Fruit fly (Drosophila melanogaster) whole organism, embryonic: ENCODE data around the gene Ire1.

Source experiments
- Bgb ChIP-seq: fragments of 200-800 bp; sonication (Bioruptor generic); IDR thresholded peaks from 2 replicates; pipeline ENCODE4 v1.3.6; 2022; ENCODE audit warnings: missing biosample characterization, missing genetic modification characterization; ENCODE audit not compliant: partially characterized antibody
- CG10267 ChIP-seq: fragments of 200-800 bp; sonication (Bioruptor generic); optimal IDR thresholded peaks from 2 replicates; lab custom pipeline; 2018; ENCODE audit warnings: missing biosample characterization, mild to moderate bottlenecking, missing genetic modification characterization, moderate library complexity
- CG12071 ChIP-seq: fragments of 200-800 bp; sonication (Bioruptor generic); optimal IDR thresholded peaks from 3 replicates; lab custom pipeline; 2018; ENCODE audit warnings: missing biosample characterization, mild to moderate bottlenecking, missing genetic modification characterization
- CG13287 ChIP-seq: fragments of 200-800 bp; sonication (Bioruptor generic); IDR thresholded peaks from 2 replicates; pipeline ENCODE4 v1.3.6; 2022; ENCODE audit warnings: missing biosample characterization, missing genetic modification characterization; ENCODE audit not compliant: partially characterized antibody
- CG13894 ChIP-seq: fragments of 200-800 bp; sonication (Bioruptor generic); optimal IDR thresholded peaks from 3 replicates; lab custom pipeline; 2018; ENCODE audit warnings: missing biosample characterization, mild to moderate bottlenecking, missing genetic modification characterization, moderate library complexity
- CG14014 ChIP-seq: fragments of 200-800 bp; sonication (Bioruptor generic); IDR thresholded peaks from 2 replicates; pipeline ENCODE4 v1.3.6; 2022; ENCODE audit warnings: missing biosample characterization, missing genetic modification characterization
- CG15011 ChIP-seq: fragments of 200-800 bp; sonication (Bioruptor generic); optimal IDR thresholded peaks from 3 replicates; lab custom pipeline; 2018; ENCODE audit warnings: missing biosample characterization, mild to moderate bottlenecking, missing genetic modification characterization
- CG17912 ChIP-seq: fragments of 200-800 bp; sonication (Bioruptor generic); optimal IDR thresholded peaks from 2 replicates; lab custom pipeline; 2018; ENCODE audit warnings: missing biosample characterization, mild to moderate bottlenecking, missing genetic modification characterization
- CG33213 ChIP-seq: fragments of 200-800 bp; sonication (Bioruptor generic); optimal IDR thresholded peaks from 3 replicates; lab custom pipeline; 2016; ENCODE audit warnings: missing biosample characterization, missing genetic modification characterization
- CG34224 ChIP-seq: fragments of 200-800 bp; sonication (Bioruptor generic); IDR thresholded peaks from 3 replicates; pipeline ENCODE4 v1.3.6; 2022; ENCODE audit warnings: missing biosample characterization, missing genetic modification characterization; ENCODE audit not compliant: partially characterized antibody
- CG34376 ChIP-seq: fragments of 200-800 bp; sonication (Bioruptor generic); optimal IDR thresholded peaks from 2 replicates; lab custom pipeline; 2018; ENCODE audit warnings: missing biosample characterization, mild to moderate bottlenecking, missing genetic modification characterization
- CG4282 ChIP-seq: fragments of 200-800 bp; sonication (Bioruptor generic); optimal IDR thresholded peaks from 2 replicates; lab custom pipeline; 2016; ENCODE audit warnings: missing biosample characterization, missing genetic modification characterization
- CG4404 ChIP-seq: fragments of 200-800 bp; sonication (Bioruptor generic); IDR thresholded peaks from 2 replicates; pipeline ENCODE4 v1.3.6; 2022; ENCODE audit warnings: missing biosample characterization, missing genetic modification characterization
- CG4730 ChIP-seq: fragments of 200-800 bp; sonication (Bioruptor generic); IDR thresholded peaks from 2 replicates; pipeline ENCODE4 v1.3.6; 2022; ENCODE audit warnings: missing biosample characterization, missing genetic modification characterization
- CG5953 ChIP-seq: fragments of 200-800 bp; sonication (Bioruptor generic); IDR thresholded peaks from 2 replicates; pipeline ENCODE4 v1.3.6; 2022; ENCODE audit warnings: missing biosample characterization, missing genetic modification characterization
- CG6683 ChIP-seq: fragments of 200-800 bp; sonication (Bioruptor generic); optimal IDR thresholded peaks from 2 replicates; lab custom pipeline; 2017; ENCODE audit warnings: missing biosample characterization, mild to moderate bottlenecking, missing genetic modification characterization, missing genetic modification reagents
- CG7928 ChIP-seq: fragments of 200-800 bp; sonication (Bioruptor generic); optimal IDR thresholded peaks from 2 replicates; lab custom pipeline; 2017; ENCODE audit warnings: missing biosample characterization, mild to moderate bottlenecking, missing genetic modification characterization
- CG8089 ChIP-seq: fragments of 200-800 bp; sonication (Bioruptor generic); optimal IDR thresholded peaks from 3 replicates; lab custom pipeline; 2016; ENCODE audit warnings: missing biosample characterization, missing genetic modification characterization
- CHES-1-like ChIP-seq: fragments of 200-800 bp; sonication (Bioruptor generic); optimal IDR thresholded peaks from 2 replicates; lab custom pipeline; 2016; ENCODE audit warnings: missing biosample characterization, missing genetic modification characterization
- Ets65A ChIP-seq: fragments of 200-800 bp; sonication (Bioruptor generic); peaks from one replicate; lab custom pipeline; 2016; ENCODE audit warnings: missing biosample characterization, missing genetic modification characterization
- Hr39 ChIP-seq: fragments of >200 bp; optimal IDR thresholded peaks from 2 replicates; lab custom pipeline; 2017
- Hsf ChIP-seq: fragments of 200-800 bp; sonication (Bioruptor generic); optimal IDR thresholded peaks from 3 replicates; lab custom pipeline; 2016; ENCODE audit warnings: missing biosample characterization, missing genetic modification characterization
- Lim3 ChIP-seq: fragments of 200-800 bp; sonication (Bioruptor generic); IDR thresholded peaks from 2 replicates; pipeline ENCODE4 v1.3.6; 2022; ENCODE audit warnings: missing biosample characterization, missing genetic modification characterization
- NK7.1 ChIP-seq: fragments of 200-800 bp; sonication (Bioruptor generic); optimal IDR thresholded peaks from 3 replicates; lab custom pipeline; 2016; ENCODE audit warnings: missing biosample characterization, missing genetic modification characterization
- Nf-YB ChIP-seq: fragments of 200-800 bp; sonication (Bioruptor generic); optimal IDR thresholded peaks from 3 replicates; lab custom pipeline; 2019; ENCODE audit warnings: missing biosample characterization, mild to moderate bottlenecking, missing genetic modification characterization, moderate library complexity
- Nf-YC ChIP-seq: fragments of 200-800 bp; optimal IDR thresholded peaks from 3 replicates; lab custom pipeline; 2019; ENCODE audit warnings: missing biosample characterization, mild to moderate bottlenecking, missing genetic modification characterization, moderate library complexity
- Six4 ChIP-seq: fragments of 200-800 bp; sonication (Bioruptor generic); optimal IDR thresholded peaks from 2 replicates; lab custom pipeline; 2016; ENCODE audit warnings: missing biosample characterization, missing genetic modification characterization
- Spps ChIP-seq: fragments of 200-800 bp; sonication (Bioruptor generic); optimal IDR thresholded peaks from 2 replicates; lab custom pipeline; 2018; ENCODE audit warnings: missing biosample characterization, mild to moderate bottlenecking, missing genetic modification characterization
- Sry-δ ChIP-seq: fragments of 200-800 bp; sonication (Bioruptor generic); optimal IDR thresholded peaks from 2 replicates; lab custom pipeline; 2016; ENCODE audit warnings: missing biosample characterization, missing genetic modification characterization
- bbx ChIP-seq: fragments of 200-800 bp; sonication (Bioruptor generic); IDR thresholded peaks from 2 replicates; pipeline ENCODE4 v1.3.6; 2022; ENCODE audit warnings: missing biosample characterization, missing genetic modification characterization; ENCODE audit not compliant: partially characterized antibody
- bsh ChIP-seq, 2 experiments: fragments of 200-800 bp; sonication (Bioruptor generic); optimal IDR thresholded peaks; 2 replicates each; lab custom pipeline; 2017 to 2018; ENCODE audit warnings: mild to moderate bottlenecking in 2 of 2, missing biosample characterization in 2 of 2, missing genetic modification characterization in 2 of 2, moderate library complexity in 1 of 2
- chn ChIP-seq: fragments of 200-800 bp; sonication (Bioruptor generic); optimal IDR thresholded peaks from 2 replicates; lab custom pipeline; 2016; ENCODE audit warnings: missing biosample characterization, missing genetic modification characterization
- corto ChIP-seq: fragments of 200-800 bp; sonication (Bioruptor generic); optimal IDR thresholded peaks from 2 replicates; lab custom pipeline; 2016; ENCODE audit warnings: missing biosample characterization, mild to moderate bottlenecking, missing genetic modification characterization, moderate library complexity
- dati ChIP-seq: fragments of 200-800 bp; sonication (Bioruptor generic); IDR thresholded peaks from 2 replicates; pipeline ENCODE4 v1.3.6; 2022; ENCODE audit warnings: missing biosample characterization, missing genetic modification characterization
- dmrt99B ChIP-seq: fragments of 200-800 bp; sonication (Bioruptor generic); optimal IDR thresholded peaks from 2 replicates; lab custom pipeline; 2018; ENCODE audit warnings: missing biosample characterization, mild to moderate bottlenecking, missing genetic modification characterization, moderate library complexity
- fru ChIP-seq: fragments of >200 bp; optimal IDR thresholded peaks from 2 replicates; lab custom pipeline; 2017
- gsb ChIP-seq: fragments of 200-800 bp; sonication (Bioruptor generic); IDR thresholded peaks from 2 replicates; pipeline ENCODE4 v1.3.6; 2022; ENCODE audit warnings: missing biosample characterization, missing genetic modification characterization
- hbn ChIP-seq: fragments of 200-800 bp; sonication (Bioruptor generic); IDR thresholded peaks from 2 replicates; pipeline ENCODE4 v1.3.6; 2022; ENCODE audit warnings: missing biosample characterization, missing genetic modification characterization; ENCODE audit not compliant: partially characterized antibody
- lbe ChIP-seq: fragments of 200-800 bp; sonication (Bioruptor generic); optimal IDR thresholded peaks from 2 replicates; lab custom pipeline; 2016; ENCODE audit warnings: missing biosample characterization, mild to moderate bottlenecking, missing genetic modification characterization
- lov ChIP-seq, 2 experiments: fragments of 200-800 bp in 1 of 2; fragments of >200 bp in 1 of 2; sonication (Bioruptor generic) in 1 of 2; IDR thresholded peaks in 1 of 2; optimal IDR thresholded peaks in 1 of 2; 2 replicates in 1 of 2; 3 replicates in 1 of 2; pipeline versions ENCODE4 v1.3.6 to Lab custom; 2017 to 2022; ENCODE audit warnings: missing biosample characterization in 1 of 2, missing genetic modification characterization in 1 of 2
- mirr ChIP-seq: fragments of 200-800 bp; sonication (Bioruptor generic); optimal IDR thresholded peaks from 3 replicates; lab custom pipeline; 2018; ENCODE audit warnings: missing biosample characterization, mild to moderate bottlenecking, missing genetic modification characterization
- peb ChIP-seq: fragments of 200-800 bp; sonication (Bioruptor generic); IDR thresholded peaks from 2 replicates; pipeline ENCODE4 v1.3.6; 2022; ENCODE audit warnings: missing biosample characterization, missing genetic modification characterization
- pum ChIP-seq: fragments of 200-800 bp; sonication (Bioruptor generic); optimal IDR thresholded peaks from 2 replicates; lab custom pipeline; 2016; ENCODE audit warnings: missing biosample characterization, missing genetic modification characterization
- ranshi ChIP-seq: fragments of 200-800 bp; sonication (Bioruptor generic); IDR thresholded peaks from 2 replicates; pipeline ENCODE4 v1.3.6; 2022; ENCODE audit warnings: missing biosample characterization, missing genetic modification characterization
- seq ChIP-seq: fragments of 200-800 bp; sonication (Bioruptor generic); IDR thresholded peaks from 2 replicates; pipeline ENCODE4 v1.3.6; 2022; ENCODE audit warnings: missing biosample characterization, missing genetic modification characterization
- slbo ChIP-seq: fragments of 200-800 bp; sonication (Bioruptor generic); IDR thresholded peaks from 2 replicates; pipeline ENCODE4 v1.3.6; 2022; ENCODE audit warnings: missing biosample characterization, missing genetic modification characterization
- slp2 ChIP-seq: fragments of 200-800 bp; sonication (Bioruptor generic); optimal IDR thresholded peaks from 2 replicates; lab custom pipeline; 2016; ENCODE audit warnings: missing biosample characterization, missing genetic modification characterization
- tin ChIP-seq: fragments of 200-800 bp; sonication (Bioruptor generic); optimal IDR thresholded peaks from 3 replicates; lab custom pipeline; 2016; ENCODE audit warnings: missing biosample characterization, missing genetic modification characterization
- zen2 ChIP-seq: fragments of 200-800 bp; sonication (Bioruptor generic); IDR thresholded peaks from 3 replicates; pipeline ENCODE4 v1.3.6; 2022; ENCODE audit warnings: missing biosample characterization, missing genetic modification characterization; ENCODE audit not compliant: partially characterized antibody

The Ire1 gene

DNA sequence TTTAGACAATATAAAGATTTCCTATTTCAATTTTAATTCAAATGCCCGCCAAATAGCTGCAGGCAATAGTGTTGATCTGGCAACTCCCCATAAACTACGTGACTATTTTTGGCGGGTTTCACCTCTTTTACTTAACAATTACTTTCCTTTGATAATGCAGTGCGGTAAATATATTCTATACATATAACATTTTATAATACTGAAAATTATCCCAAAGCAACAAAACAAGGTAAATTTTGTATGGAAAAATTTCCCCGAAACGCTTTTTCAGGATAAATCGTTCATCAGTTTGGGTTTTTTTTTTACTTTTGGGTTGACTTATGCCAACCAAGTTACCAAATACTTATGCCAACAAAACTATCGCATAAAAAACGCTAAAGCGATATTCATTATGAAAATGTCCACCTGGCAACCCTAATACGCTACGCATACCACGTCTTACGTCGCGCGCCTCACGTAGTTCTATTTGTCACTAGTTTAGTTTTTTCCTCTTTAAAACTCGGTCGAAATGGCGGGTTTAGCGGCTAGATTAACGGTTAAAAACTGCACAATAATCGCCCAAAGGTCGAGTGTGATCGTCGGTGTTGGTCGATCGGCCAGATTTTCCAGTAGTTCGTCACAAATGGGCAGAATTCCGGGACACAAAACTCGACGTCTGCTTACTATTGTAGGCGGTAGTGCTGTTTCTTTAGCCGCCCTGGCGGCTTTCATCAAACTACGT is 14.1 kb downstream of the Ire1 start, which contains the start of gene MICU3 (continued):
- TF ChIP-seq bbx (GFP tag; lab: Robert Waterston, UW), result peak; percentile 42; the same call in 1 of the 2 replicates
- peak; percentile 49 for TF ChIP-seq CG10267 (tag; lab: Kevin White, UChicago)
- TF ChIP-seq seq (GFP tag; lab: Robert Waterston, UW), result peak; percentile 45; the same call in 1 of the 2 replicates
- TF ChIP-seq CG34376, result no peak
- TF ChIP-seq Bgb, result peak; percentile 76
- no peak for TF ChIP-seq mirr (GFP tag; lab: Kevin White, UChicago)
- no peak for TF ChIP-seq CG17912 (GFP tag; lab: Kevin White, UChicago)
- 0 out of 2 replicates have a peak, but pooled peaks have one; percentile 36 for TF ChIP-seq Lim3 (GFP tag; lab: Robert Waterston, UW)
- no peak for TF ChIP-seq gsb (GFP tag; lab: Robert Waterston, UW)
- peak; percentile 56 for TF ChIP-seq pum (GFP tag; lab: Kevin White, UChicago)
- TF ChIP-seq slbo, result peak; percentile 83
- TF ChIP-seq CG14014, result peak; percentile 65
- TF ChIP-seq tin (GFP tag; lab: Kevin White, UChicago), result peak; percentile 68
- TF ChIP-seq CG15011 (GFP tag; lab: Kevin White, UChicago), result no peak
- TF ChIP-seq lov (optimal IDR thresholded peaks at IDR 0.05; lab: Kevin White, UChicago), result no peak
- no peak for TF ChIP-seq lov (GFP tag; IDR thresholded peaks at IDR 0.05; lab: Robert Waterston, UW)
- peak; percentile 47 for TF ChIP-seq slp2 (GFP tag; lab: Kevin White, UChicago)
- TF ChIP-seq zen2 (GFP tag; lab: Robert Waterston, UW), result peak; percentile 48; the same call in 1 of the 3 replicates
- TF ChIP-seq CG4404 (GFP tag; lab: Robert Waterston, UW), result peak; percentile 48; the same call in 1 of the 2 replicates
- peak in 1 of 2 experiments; percentile 59 for TF ChIP-seq bsh (GFP tag; optimal IDR thresholded peaks at IDR 0.05; lab: Kevin White, UChicago)
- no peak for TF ChIP-seq corto (GFP tag; lab: Kevin White, UChicago)
- peak; percentile 3 for TF ChIP-seq Nf-YC (tag; lab: Kevin White, UChicago)
- TF ChIP-seq dmrt99B (tag; lab: Kevin White, UChicago), result no peak
- no peak for TF ChIP-seq Hr39 (lab: Kevin White, UChicago)
- TF ChIP-seq peb (GFP tag; lab: Robert Waterston, UW), result peak; percentile 41; the same call in 1 of the 2 replicates
- TF ChIP-seq fru, result no peak
- TF ChIP-seq CG13894 (tag; lab: Kevin White, UChicago), result no peak
- TF ChIP-seq CG13287 (GFP tag; lab: Robert Waterston, UW), result peak; percentile 78; the same call in 1 of the 2 replicates
- TF ChIP-seq Sry-δ (GFP tag; lab: Kevin White, UChicago), result peak; percentile 49
- TF ChIP-seq Six4 (GFP tag; lab: Kevin White, UChicago), result peak; percentile 69
- TF ChIP-seq CHES-1-like (GFP tag; lab: Kevin White, UChicago), result peak; percentile 22
- TF ChIP-seq hbn (GFP tag; lab: Robert Waterston, UW), result peak; percentile 66; the same call in 1 of the 2 replicates
- TF ChIP-seq CG34224, result peak; percentile 61
- TF ChIP-seq CG5953 (GFP tag; lab: Robert Waterston, UW), result 0 out of 2 replicates have a peak, but pooled peaks have one; percentile 13
- TF ChIP-seq chn (GFP tag; lab: Kevin White, UChicago), result no peak
- TF ChIP-seq lbe (GFP tag; lab: Kevin White, UChicago), result no peak
- TF ChIP-seq CG4282 (GFP tag; lab: Kevin White, UChicago), result peak; percentile 43
- TF ChIP-seq Nf-YB (GFP tag; lab: Kevin White, UChicago), result no peak
- TF ChIP-seq NK7.1, result peak; percentile 15
- TF ChIP-seq CG8089 (GFP tag; lab: Kevin White, UChicago), result peak; percentile 44
- TF ChIP-seq Spps (tag; lab: Kevin White, UChicago), result peak; percentile 19
- no peak for TF ChIP-seq dati (GFP tag; lab: Robert Waterston, UW)
- TF ChIP-seq Hsf (GFP tag; lab: Kevin White, UChicago), result peak; percentile 71
- 0 out of 2 replicates have a peak, but pooled peaks have one; percentile 23 for TF ChIP-seq ranshi (GFP tag; lab: Robert Waterston, UW)
- no peak for TF ChIP-seq CG12071 (GFP tag; lab: Kevin White, UChicago)
- TF ChIP-seq CG33213 (GFP tag; lab: Kevin White, UChicago), result peak; percentile 57
- TF ChIP-seq CG4730, result peak; percentile 29; the same call in 1 of the 2 replicates
- peak; percentile 52 for TF ChIP-seq CG7928 (GFP tag; lab: Kevin White, UChicago)
- no peak for TF ChIP-seq CG6683 (GFP tag; lab: Kevin White, UChicago)
- TF ChIP-seq Ets65A (GFP tag; lab: Kevin White, UChicago), result peak; percentile 96
